Worm (Caenorhabditis elegans) whole organism, late embryonic: ENCODE data around the gene lipl-8.

Experiments
- K09A11.1 ChIP-seq: sonication (generic microtip); optimal IDR thresholded peaks from 2 replicates; lab custom pipeline; 2017; ENCODE audit warnings: antibody characterized with exemption, mild to moderate bottlenecking, missing genetic modification characterization, missing compliant biosample characterization; ENCODE audit not compliant: insufficient read depth
- ama-1 ChIP-seq: fragments of 150-350 bp; optimal IDR thresholded peaks from 2 replicates; lab custom pipeline; 2014
- ceh-2 ChIP-seq: sonication (generic microtip); optimal IDR thresholded peaks from 2 replicates; lab custom pipeline; 2016; ENCODE audit warnings: missing genotype, missing genetic modification characterization, missing compliant biosample characterization
- dve-1 ChIP-seq: sonication (generic microtip); optimal IDR thresholded peaks from 2 replicates; lab custom pipeline; 2017; ENCODE audit warnings: antibody characterized with exemption, mild to moderate bottlenecking, missing genetic modification characterization, missing compliant biosample characterization
- ets-4 ChIP-seq: sonication (generic microtip); optimal IDR thresholded peaks from 2 replicates; lab custom pipeline; 2016; ENCODE audit warnings: missing genetic modification characterization, missing compliant biosample characterization
- hlh-30 ChIP-seq: sonication (generic microtip); optimal IDR thresholded peaks from 2 replicates; lab custom pipeline; 2017; ENCODE audit warnings: antibody characterized with exemption, missing genetic modification characterization, missing compliant biosample characterization; ENCODE audit not compliant: insufficient read depth
- pqm-1 ChIP-seq: sonication (generic microtip); optimal IDR thresholded peaks from 2 replicates; lab custom pipeline; 2016; ENCODE audit warnings: missing genetic modification characterization, missing compliant biosample characterization
- syd-9 ChIP-seq: sonication (generic microtip); optimal IDR thresholded peaks from 2 replicates; lab custom pipeline; 2016; ENCODE audit warnings: mild to moderate bottlenecking, missing genetic modification characterization, moderate library complexity, missing compliant biosample characterization

DNA sequence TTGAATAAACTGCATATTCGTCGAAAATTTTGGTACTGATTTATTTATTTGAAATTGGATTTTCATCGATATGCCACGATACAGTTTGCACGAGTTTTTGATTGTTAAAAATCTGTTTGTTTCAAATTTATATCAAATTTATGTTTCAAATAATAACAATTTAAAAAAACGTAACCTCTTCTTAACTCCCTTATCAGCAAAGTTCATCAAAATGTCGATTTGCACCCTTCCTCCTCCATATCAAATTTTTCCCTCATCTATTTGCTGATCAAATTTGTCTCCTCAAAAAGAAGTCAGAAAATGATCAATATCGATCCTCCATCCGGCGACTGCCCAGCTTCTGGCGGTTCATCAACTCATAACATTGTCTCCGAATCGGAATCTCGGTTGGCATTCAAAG, 37.4 kb downstream of the lipl-8 start, which contains the start of gene ssp-33:
- TF ChIP-seq ama-1 (lab: Kevin White, UChicago) = no peak
- TF ChIP-seq ets-4 (tag; lab: Kevin White, UChicago) = no peak
- no peak for TF ChIP-seq dve-1 (tag; lab: Kevin White, UChicago)
- TF ChIP-seq hlh-30 (tag; lab: Kevin White, UChicago) = no peak
- no peak for TF ChIP-seq pqm-1 (tag; lab: Kevin White, UChicago)
- no peak for TF ChIP-seq K09A11.1 (tag; lab: Kevin White, UChicago)
- TF ChIP-seq ceh-2 (tag; lab: Kevin White, UChicago) = no peak
- TF ChIP-seq syd-9 (tag; lab: Kevin White, UChicago) = no peak
